Fruit fly (Drosophila melanogaster): ENCODE data around the gene Atg4a.

Atg4a gene

dm6 chr2L:1070941-1071340, 9.8 kb upstream of the Atg4a start (continued):
- TF ChIP-seq CG15601 (tag; optimal IDR thresholded peaks at IDR 0.05), result peak; percentile 10
- no peak for TF ChIP-seq CG17359 (tag; optimal IDR thresholded peaks at IDR 0.05)
- no peak for TF ChIP-seq lov (optimal IDR thresholded peaks at IDR 0.05)
- TF ChIP-seq lov (GFP tag; IDR thresholded peaks at IDR 0.05), result no peak
- TF ChIP-seq CG5245 (GFP tag; optimal IDR thresholded peaks at IDR 0.05), result no peak
- no peak for TF ChIP-seq CG1647 (GFP tag; optimal IDR thresholded peaks at IDR 0.05)
- TF ChIP-seq Ets65A (GFP tag), result peak; percentile 45
- no peak for TF ChIP-seq CG31441 (GFP tag; IDR thresholded peaks at IDR 0.05)
- TF ChIP-seq tap (tag; optimal IDR thresholded peaks at IDR 0.05), result no peak
- no peak for TF ChIP-seq Stat92E (GFP tag; optimal IDR thresholded peaks at IDR 0.05)
- no peak for TF ChIP-seq CG6765 (GFP tag; optimal IDR thresholded peaks at IDR 0.05)
- TF ChIP-seq CG4404 (GFP tag; IDR thresholded peaks at IDR 0.05), result no peak; the same call in 1 of the 2 replicates
- TF ChIP-seq Abd-B (GFP tag; optimal IDR thresholded peaks at IDR 0.05), result no peak
- TF ChIP-seq otp (GFP tag; IDR thresholded peaks at IDR 0.05), result 0 out of 3 replicates have a peak, but pooled peaks have one; percentile 39
- no peak for TF ChIP-seq slou (GFP tag; optimal IDR thresholded peaks at IDR 0.05)
- no peak for TF ChIP-seq CG31388 (GFP tag; optimal IDR thresholded peaks at IDR 0.05)
- no peak for TF ChIP-seq CG17612 (GFP tag; IDR thresholded peaks at IDR 0.05)
- no peak for TF ChIP-seq Max (GFP tag; optimal IDR thresholded peaks at IDR 0.05)
- TF ChIP-seq CG8388 (GFP tag; optimal IDR thresholded peaks at IDR 0.05), result no peak
- no peak for TF ChIP-seq pb (GFP tag; optimal IDR thresholded peaks at IDR 0.05)
- TF ChIP-seq CG1529 (GFP tag; optimal IDR thresholded peaks at IDR 0.05), result no peak
- TF ChIP-seq CG6683 (GFP tag; optimal IDR thresholded peaks at IDR 0.05), result no peak
- peak; percentile 40 for TF ChIP-seq CG18599 (GFP tag; optimal IDR thresholded peaks at IDR 0.05)
- no peak; the same call in 1 of the 2 replicates for TF ChIP-seq crol (GFP tag; IDR thresholded peaks at IDR 0.05)
- TF ChIP-seq lilli (GFP tag; optimal IDR thresholded peaks at IDR 0.05), result peak; percentile 4
- TF ChIP-seq CG43689 (GFP tag; IDR thresholded peaks at IDR 0.05), result 0 out of 2 replicates have a peak, but pooled peaks have one; percentile 9
- TF ChIP-seq jumu (GFP tag; optimal IDR thresholded peaks at IDR 0.05), result no peak
- no peak for TF ChIP-seq slp2 (GFP tag; optimal IDR thresholded peaks at IDR 0.05)
- TF ChIP-seq maf-S (GFP tag; optimal IDR thresholded peaks at IDR 0.05), result no peak
- TF ChIP-seq CG11085 (GFP tag; IDR thresholded peaks at IDR 0.05), result no peak
- peak; percentile 72; the same call in 1 of the 3 replicates for TF ChIP-seq CG11456 (GFP tag; IDR thresholded peaks at IDR 0.05)
- no peak for TF ChIP-seq Nf-YA (GFP tag; IDR thresholded peaks at IDR 0.05)
- TF ChIP-seq bbx (GFP tag; IDR thresholded peaks at IDR 0.05; ENCODE audit: partially characterized antibody), result no peak
- TF ChIP-seq ase (GFP tag; IDR thresholded peaks at IDR 0.05), result 0 out of 3 replicates have a peak, but pooled peaks have one; percentile 37
- no peak for TF ChIP-seq esg (GFP tag; conservative IDR thresholded peaks at IDR 0.05)
- peak; percentile 46 for TF ChIP-seq gem (tag; optimal IDR thresholded peaks at IDR 0.05)
- TF ChIP-seq Neu2 (GFP tag; optimal IDR thresholded peaks at IDR 0.05; ENCODE audit: borderline replicate concordance), result no peak
- TF ChIP-seq tgo (GFP tag; IDR thresholded peaks at IDR 0.05), result no peak
- TF ChIP-seq rib (GFP tag; IDR thresholded peaks at IDR 0.05), result 0 out of 2 replicates have a peak, but pooled peaks have one; percentile 30
- no peak for TF ChIP-seq CG6175 (GFP tag; IDR thresholded peaks at IDR 0.05)
- no peak for TF ChIP-seq Fer1 (GFP tag; optimal IDR thresholded peaks at IDR 0.05)
- peak; percentile 21; the same call in 1 of the 2 replicates for TF ChIP-seq ssp (GFP tag; IDR thresholded peaks at IDR 0.05)
- TF ChIP-seq Opbp (GFP tag; IDR thresholded peaks at IDR 0.05; ENCODE audit: partially characterized antibody), result no peak
- no peak for TF ChIP-seq Bdp1 (GFP tag; optimal IDR thresholded peaks at IDR 0.05)
- peak; percentile 3 for TF ChIP-seq az2 (GFP tag; optimal IDR thresholded peaks at IDR 0.05)
- TF ChIP-seq tup (GFP tag; optimal IDR thresholded peaks at IDR 0.05), result no peak
- TF ChIP-seq tll (GFP tag; optimal IDR thresholded peaks at IDR 0.05), result no peak
- TF ChIP-seq Ets97D (GFP tag; optimal IDR thresholded peaks at IDR 0.05), result no peak
- TF ChIP-seq CG7928 (GFP tag; optimal IDR thresholded peaks at IDR 0.05), result no peak
- TF ChIP-seq corto (GFP tag; optimal IDR thresholded peaks at IDR 0.05), result no peak
- no peak for TF ChIP-seq CG30403 (GFP tag; optimal IDR thresholded peaks at IDR 0.05)

All from whole organism, embryonic.